Fruit fly (Drosophila melanogaster) whole organism, pupa: Measurements from ENCODE around the gene Gasp.

Source experiments
- CG13204 ChIP-seq: fragments of 200-800 bp; sonication (Bioruptor generic); optimal IDR thresholded peaks from 2 replicates; lab custom pipeline; 2018; ENCODE audit warnings: missing biosample characterization, mild to moderate bottlenecking, missing genetic modification characterization, moderate library complexity
- CG9948 ChIP-seq: fragments of 200-800 bp; sonication (Bioruptor generic); optimal IDR thresholded peaks from 2 replicates; lab custom pipeline; 2018; ENCODE audit warnings: missing biosample characterization, mild to moderate bottlenecking, missing genetic modification characterization, moderate library complexity
- Ets98B ChIP-seq: fragments of 200-800 bp; sonication (Bioruptor generic); IDR thresholded peaks from 2 replicates; pipeline ENCODE4 v1.3.6; 2022; ENCODE audit warnings: missing biosample characterization, missing genetic modification characterization
- Pif1B ChIP-seq: fragments of 200-800 bp; sonication (Bioruptor generic); optimal IDR thresholded peaks from 3 replicates; lab custom pipeline; 2016; ENCODE audit warnings: missing biosample characterization, missing genetic modification characterization
- Snoo ChIP-seq: fragments of 200-800 bp; sonication (Bioruptor generic); optimal IDR thresholded peaks from 3 replicates; lab custom pipeline; 2017; ENCODE audit warnings: missing biosample characterization, mild to moderate bottlenecking, missing genetic modification characterization, inconsistent platforms
- fd96Ca ChIP-seq: fragments of 200-800 bp; sonication (Bioruptor generic); IDR thresholded peaks from 3 replicates; pipeline ENCODE4 v1.3.6; 2022; ENCODE audit warnings: missing biosample characterization, missing genetic modification characterization
- rn ChIP-seq: fragments of 200-800 bp; sonication (Bioruptor generic); IDR thresholded peaks from 2 replicates; pipeline ENCODE4 v1.3.6; 2022; ENCODE audit warnings: missing biosample characterization, missing genetic modification characterization

dm6 chr3R:6112252-6112995, 11.7 kb upstream of the Gasp start, which contains the start of gene Obp83g:
- TF ChIP-seq fd96Ca (GFP tag; lab: Robert Waterston, UW) (peak; percentile 22; the same call in 1 of the 3 replicates), Snoo (tag; lab: Kevin White, UChicago) (peak; percentile 59), Pif1B (peak; percentile 70), CG9948 (peak; percentile 75), Ets98B (peak; percentile 60; the same call in 1 of the 2 replicates), CG13204 (peak; percentile 42), rn (GFP tag; lab: Robert Waterston, UW) (no peak)
